Fruit fly (Drosophila melanogaster): ENCODE measurements around the gene eRF3.

eRF3 gene

DNA sequence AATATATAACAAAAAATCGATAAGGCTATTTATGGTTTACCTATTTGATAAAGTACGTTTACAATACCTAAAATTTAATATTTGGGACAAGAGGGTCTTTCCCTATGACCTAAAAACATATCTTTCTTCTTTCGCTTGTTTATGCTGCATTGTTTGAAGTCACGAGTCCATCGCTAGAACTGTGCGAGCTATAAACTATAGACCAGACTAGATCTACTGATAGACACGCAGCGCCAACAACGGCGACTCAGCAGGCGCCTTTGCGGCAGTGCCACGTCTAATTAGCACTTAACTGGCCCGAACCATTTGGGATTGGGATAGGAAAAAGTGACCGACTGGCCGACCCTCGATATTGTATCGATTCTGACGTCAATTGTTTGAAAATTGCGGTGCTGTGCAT, 38.7 kb downstream of the eRF3 start:
- no peak for TF ChIP-seq Eip93F (GFP tag; optimal IDR thresholded peaks at IDR 0.05)
- no peak for TF ChIP-seq Sox102F (GFP tag; optimal IDR thresholded peaks at IDR 0.05)
- TF ChIP-seq CG15336 (GFP tag; IDR thresholded peaks at IDR 0.05) = no peak
- TF ChIP-seq Lpt (GFP tag; optimal IDR thresholded peaks at IDR 0.05) = no peak
- no peak for TF ChIP-seq cyc (GFP tag; optimal IDR thresholded peaks at IDR 0.05)
- TF ChIP-seq Ets96B (tag; optimal IDR thresholded peaks at IDR 0.05) = no peak
- TF ChIP-seq Hr38 (GFP tag; optimal IDR thresholded peaks at IDR 0.05) = no peak
- TF ChIP-seq esn (GFP tag; optimal IDR thresholded peaks at IDR 0.05) = no peak

DNA sequence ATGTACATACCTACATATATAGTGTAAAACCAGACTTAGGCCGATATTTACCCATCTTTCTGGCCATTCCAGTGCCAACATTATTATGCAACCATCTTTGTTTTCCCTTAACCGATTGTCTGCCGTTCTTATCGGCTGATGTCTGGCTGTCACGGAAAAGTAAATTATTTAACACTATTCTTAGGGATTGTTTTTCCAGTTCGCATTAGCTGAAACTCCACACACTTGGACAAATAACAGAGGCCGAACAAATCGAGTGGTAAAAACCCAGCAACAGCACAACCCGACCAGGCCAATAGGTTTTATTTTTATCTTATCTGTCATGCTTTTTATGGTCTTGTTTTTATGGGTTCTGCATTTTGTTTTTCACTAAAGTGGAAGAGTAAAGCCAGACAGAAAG, 39.3 kb downstream of the eRF3 start:
- peak; percentile 59 for TF ChIP-seq fkh (GFP tag; optimal IDR thresholded peaks at IDR 0.05)
- TF ChIP-seq Met (GFP tag; optimal IDR thresholded peaks at IDR 0.05) = no peak

dm6 chr2L:12474212-12474891, 40.1 kb downstream of the eRF3 start:
- TF ChIP-seq Eip78C (GFP tag) (peak; percentile 54), CG15336 (GFP tag; IDR thresholded peaks at IDR 0.05) (no peak), Sox15 (GFP tag; optimal IDR thresholded peaks at IDR 0.05) (no peak), fkh (GFP tag; optimal IDR thresholded peaks at IDR 0.05) (peak; percentile 32), vri (GFP tag; optimal IDR thresholded peaks at IDR 0.05) (peak; percentile 48), svp (GFP tag) (peak; percentile 5), dsx (GFP tag; optimal IDR thresholded peaks at IDR 0.05; ENCODE audit: poor library complexity, severe bottlenecking) (no peak), CG11762 (GFP tag; optimal IDR thresholded peaks at IDR 0.05; ENCODE audit: insufficient read depth) (no peak), CG6276 (GFP tag; optimal IDR thresholded peaks at IDR 0.05) (peak; percentile 27), net (GFP tag; optimal IDR thresholded peaks at IDR 0.05) (no peak)

dm6 chr2L:12475308-12475707, 41.1 kb downstream of the eRF3 start:
- TF ChIP-seq Eip78C (GFP tag) (peak; percentile 63), OdsH (GFP tag; optimal IDR thresholded peaks at IDR 0.05) (no peak), CG34406 (GFP tag; optimal IDR thresholded peaks at IDR 0.05) (peak; percentile 4), Ets96B (tag; optimal IDR thresholded peaks at IDR 0.05) (no peak), CG6808 (GFP tag; optimal IDR thresholded peaks at IDR 0.05) (peak; percentile 30), achi (GFP tag; optimal IDR thresholded peaks at IDR 0.05) (no peak), fd59A (GFP tag; optimal IDR thresholded peaks at IDR 0.05) (no peak), Met (GFP tag; optimal IDR thresholded peaks at IDR 0.05) (peak; percentile 49), CG16779 (tag; optimal IDR thresholded peaks at IDR 0.05) (no peak), svp (GFP tag) (peak; percentile 84), Eip93F (GFP tag; optimal IDR thresholded peaks at IDR 0.05) (peak; percentile 77), CG6163 (GFP tag; IDR thresholded peaks at IDR 0.05) (peak; percentile 61), Eip75B (GFP tag; optimal IDR thresholded peaks at IDR 0.05) (peak; percentile 20), eg (GFP tag; IDR thresholded peaks at IDR 0.05) (peak; percentile 39; the same call in 1 of the 3 replicates), Sox102F (GFP tag; optimal IDR thresholded peaks at IDR 0.05) (peak; percentile 61), Blimp-1 (GFP tag; optimal IDR thresholded peaks at IDR 0.05) (peak; percentile 31), CG11294 (GFP tag; IDR thresholded peaks at IDR 0.05) (no peak), salr (GFP tag; optimal IDR thresholded peaks at IDR 0.05) (peak in 1 of 2 experiments; percentile 0), CG6854 (GFP tag; optimal IDR thresholded peaks at IDR 0.05) (no peak), vri (GFP tag; optimal IDR thresholded peaks at IDR 0.05) (peak; percentile 86), pdm3 (GFP tag; optimal IDR thresholded peaks at IDR 0.05) (no peak), CG6792 (GFP tag; optimal IDR thresholded peaks at IDR 0.05) (peak; percentile 33), topi (GFP tag; optimal IDR thresholded peaks at IDR 0.05) (peak; percentile 41), CG4318 (GFP tag; optimal IDR thresholded peaks at IDR 0.05) (no peak), CG1621 (tag; optimal IDR thresholded peaks at IDR 0.05) (no peak), Sox14 (GFP tag; optimal IDR thresholded peaks at IDR 0.05) (peak; percentile 46), dsx (GFP tag; optimal IDR thresholded peaks at IDR 0.05; ENCODE audit: poor library complexity, severe bottlenecking) (no peak), fd85E (GFP tag; optimal IDR thresholded peaks at IDR 0.05) (no peak), cyc (GFP tag; optimal IDR thresholded peaks at IDR 0.05) (no peak), Gug (GFP tag; IDR thresholded peaks at IDR 0.05) (no peak), ss (GFP tag; optimal IDR thresholded peaks at IDR 0.05) (peak in 1 of 2 experiments; percentile 49), fkh (GFP tag; optimal IDR thresholded peaks at IDR 0.05) (peak; percentile 92), esn (GFP tag; optimal IDR thresholded peaks at IDR 0.05) (peak; percentile 42), CG6276 (GFP tag; optimal IDR thresholded peaks at IDR 0.05) (peak; percentile 25)

Measured in whole organism, prepupa.